Fruit fly (Drosophila melanogaster): Measurements from ENCODE around the gene CG31676.

Gene CG31676

dm6 chr2L:20799991-20800897 is 40.3 kb upstream of the CG31676 start (continued):
- peak; percentile 60 for TF ChIP-seq CG10267 (tag; optimal IDR thresholded peaks at IDR 0.05)
- peak; percentile 42 for TF ChIP-seq ftz-f1 (GFP tag; optimal IDR thresholded peaks at IDR 0.05)
- peak; percentile 82 for TF ChIP-seq Fer3 (tag; optimal IDR thresholded peaks at IDR 0.05)
- peak; percentile 85 for TF ChIP-seq BtbVII (GFP tag; optimal IDR thresholded peaks at IDR 0.05)
- TF ChIP-seq CG18619 (GFP tag; optimal IDR thresholded peaks at IDR 0.05), result peak; percentile 66
- peak; percentile 86 for TF ChIP-seq CG7556 (GFP tag; optimal IDR thresholded peaks at IDR 0.05)
- TF ChIP-seq pros (GFP tag; optimal IDR thresholded peaks at IDR 0.05), result peak; percentile 68
- TF ChIP-seq CoRest (tag; optimal IDR thresholded peaks at IDR 0.05), result peak; percentile 68
- TF ChIP-seq Fer1 (GFP tag; optimal IDR thresholded peaks at IDR 0.05), result peak; percentile 88
- TF ChIP-seq ci (GFP tag; IDR thresholded peaks at IDR 0.05), result peak; percentile 86
- TF ChIP-seq B-H2 (GFP tag; optimal IDR thresholded peaks at IDR 0.05), result peak; percentile 78
- peak; percentile 77 for TF ChIP-seq CG15514 (GFP tag; optimal IDR thresholded peaks at IDR 0.05)
- peak; percentile 75 for TF ChIP-seq eyg (GFP tag; optimal IDR thresholded peaks at IDR 0.05)
- peak; percentile 72 for TF ChIP-seq CG11398 (GFP tag; optimal IDR thresholded peaks at IDR 0.05)
- TF ChIP-seq esg (GFP tag; conservative IDR thresholded peaks at IDR 0.05), result peak; percentile 73
- peak; percentile 38 for TF ChIP-seq kay (GFP tag; optimal IDR thresholded peaks at IDR 0.05)
- peak; percentile 84 for TF ChIP-seq zfh2 (GFP tag; optimal IDR thresholded peaks at IDR 0.05)
- peak; percentile 47 for TF ChIP-seq gcm (GFP tag; optimal IDR thresholded peaks at IDR 0.05)
- peak; percentile 69 for TF ChIP-seq CG1233 (GFP tag; optimal IDR thresholded peaks at IDR 0.05)
- peak; percentile 53 for TF ChIP-seq croc (GFP tag; conservative IDR thresholded peaks at IDR 0.05)
- peak; percentile 14 for TF ChIP-seq HmgD (GFP tag; optimal IDR thresholded peaks at IDR 0.05)
- peak; percentile 36 for TF ChIP-seq NC2α (GFP tag; optimal IDR thresholded peaks at IDR 0.05)
- TF ChIP-seq Side (GFP tag; optimal IDR thresholded peaks at IDR 0.05), result peak; percentile 82
- peak; percentile 3 for TF ChIP-seq Jarid2 (GFP tag; optimal IDR thresholded peaks at IDR 0.05)
- peak; percentile 57 for TF ChIP-seq Ssrp (tag; optimal IDR thresholded peaks at IDR 0.05)
- TF ChIP-seq CG3847 (GFP tag; IDR thresholded peaks at IDR 0.05), result peak; percentile 79
- peak; percentile 83 for TF ChIP-seq CG8765 (GFP tag; IDR thresholded peaks at IDR 0.05)
- no peak for TF ChIP-seq run (tag; optimal IDR thresholded peaks at IDR 0.05)
- TF ChIP-seq chm (GFP tag; IDR thresholded peaks at IDR 0.05), result peak; percentile 66; the same call in 1 of the 2 replicates
- TF ChIP-seq Kr (GFP tag; optimal IDR thresholded peaks at IDR 0.05), result no peak
- TF ChIP-seq CG8359 (GFP tag; optimal IDR thresholded peaks at IDR 0.05; ENCODE audit: borderline replicate concordance), result no peak
- peak; percentile 78 for TF ChIP-seq Taf1 (GFP tag; IDR thresholded peaks at IDR 0.05)
- peak; percentile 71 for TF ChIP-seq CG14667 (GFP tag; IDR thresholded peaks at IDR 0.05)
- TF ChIP-seq CG12391 (tag; optimal IDR thresholded peaks at IDR 0.05), result peak; percentile 77
- peak; percentile 9 for TF ChIP-seq CG5180 (GFP tag; optimal IDR thresholded peaks at IDR 0.05)
- no peak for TF ChIP-seq kah (GFP tag; optimal IDR thresholded peaks at IDR 0.05)
- peak; percentile 39 for TF ChIP-seq CG10654 (GFP tag; optimal IDR thresholded peaks at IDR 0.05)
- peak; percentile 77 for TF ChIP-seq CG1603 (tag; optimal IDR thresholded peaks at IDR 0.05)
- peak; percentile 45 for TF ChIP-seq Blimp-1 (GFP tag; optimal IDR thresholded peaks at IDR 0.05)
- no peak for TF ChIP-seq amos (GFP tag; IDR thresholded peaks at IDR 0.05; ENCODE audit: partially characterized antibody)
- TF ChIP-seq CG8944 (GFP tag; optimal IDR thresholded peaks at IDR 0.05), result peak; percentile 63
- peak; percentile 40 for TF ChIP-seq odd (GFP tag; optimal IDR thresholded peaks at IDR 0.05)
- TF ChIP-seq HLH54F (GFP tag; optimal IDR thresholded peaks at IDR 0.05), result peak; percentile 80
- TF ChIP-seq grau (tag; optimal IDR thresholded peaks at IDR 0.05), result peak; percentile 97
- no peak for TF ChIP-seq stwl (tag; optimal IDR thresholded peaks at IDR 0.05)
- peak; percentile 81 for TF ChIP-seq CG9817 (tag; optimal IDR thresholded peaks at IDR 0.05)
- TF ChIP-seq lilli (GFP tag; optimal IDR thresholded peaks at IDR 0.05), result peak; percentile 87
- TF ChIP-seq CG1024 (GFP tag; IDR thresholded peaks at IDR 0.05), result no peak

All from whole organism, embryonic.